Worm (Caenorhabditis elegans): ENCODE data around the gene npr-5.

ce11 chrV:268007-268406 lies 13.5 kb downstream of the npr-5 start, which contains the start of gene lgc-26:
- no peak for TF ChIP-seq klf-2 (GFP tag; conservative IDR thresholded peaks at IDR 0.05)
- no peak for TF ChIP-seq ztf-29 (GFP tag; IDR thresholded peaks at IDR 0.05)
- no peak for TF ChIP-seq ztf-23 (GFP tag; IDR thresholded peaks at IDR 0.05)
- no peak for TF ChIP-seq tab-1 (GFP tag; IDR thresholded peaks at IDR 0.05)
- TF ChIP-seq med-1 (GFP tag; optimal IDR thresholded peaks at IDR 0.05; ENCODE audit: insufficient read depth): no peak
- no peak for TF ChIP-seq flt-1 (GFP tag; IDR thresholded peaks at IDR 0.05)
